Worm (Caenorhabditis elegans): ENCODE results near the gene srt-44.
"Not testable (repeated sequence)": the region's sequence is repeated elsewhere in the genome, so short reads cannot be mapped to it uniquely, and the experiment has no call there.

srt-44 gene

ce11 chrIV:15120746-15121145, 17.3 kb downstream of the srt-44 start, which contains the start of gene clec-189:
Gene clec-189 (plus strand): TSS chrIV:15120837.
- TF ChIP-seq him-1 (tag; optimal IDR thresholded peaks at IDR 0.05) (no peak), W03F9.2 (tag; optimal IDR thresholded peaks at IDR 0.05) (no peak), dao-5 (tag; optimal IDR thresholded peaks at IDR 0.05) (no peak)

- TF ChIP-seq him-1 (tag; optimal IDR thresholded peaks at IDR 0.05) (no peak), dao-5 (tag; optimal IDR thresholded peaks at IDR 0.05) (no peak), W03F9.2 (tag; optimal IDR thresholded peaks at IDR 0.05) (no peak)
Measured at ce11 chrIV:15122882-15123281, 19.5 kb downstream of the srt-44 start, which contains the start of gene M199.7. Gene M199.7 (plus strand): TSS chrIV:15123182.

- TF ChIP-seq W03F9.2 (tag; optimal IDR thresholded peaks at IDR 0.05) (no peak), him-1 (tag; optimal IDR thresholded peaks at IDR 0.05) (no peak), dao-5 (tag; optimal IDR thresholded peaks at IDR 0.05) (no peak)
Measured at ce11 chrIV:15126021-15126420, 22.6 kb downstream of the srt-44 start, which contains the start of gene clec-190. Gene clec-190 (minus strand): TSS chrIV:15126121.

- TF ChIP-seq dao-5 (tag; optimal IDR thresholded peaks at IDR 0.05) (no peak), W03F9.2 (tag; optimal IDR thresholded peaks at IDR 0.05) (no peak), him-1 (tag; optimal IDR thresholded peaks at IDR 0.05) (no peak)
Measured at ce11 chrIV:15127731-15128130, 24.3 kb downstream of the srt-44 start, which contains the start of gene M199.9. Gene M199.9 (minus strand): TSS chrIV:15127831.

ce11 chrIV:15131697-15132096, 28.3 kb downstream of the srt-44 start, which contains the start of gene col-135:
Gene col-135 (minus strand): TSS chrIV:15131797.
- TF ChIP-seq W03F9.2 (tag; optimal IDR thresholded peaks at IDR 0.05) (no peak), him-1 (tag; optimal IDR thresholded peaks at IDR 0.05) (no peak), dao-5 (tag; optimal IDR thresholded peaks at IDR 0.05) (no peak)

- not testable (repeated sequence) for TF ChIP-seq dao-5, W03F9.2, him-1 (tag; optimal IDR thresholded peaks at IDR 0.05)
Measured at ce11 chrIV:15133899-15134298, 30.5 kb downstream of the srt-44 start, which contains the start of gene M199.8. Gene M199.8 (minus strand): TSS chrIV:15133999.

ce11 chrIV:15140832-15141231, 37.4 kb downstream of the srt-44 start, which contains the start of gene srg-51:
Gene srg-51 (minus strand): TSS chrIV:15140932.
- TF ChIP-seq W03F9.2 (tag; optimal IDR thresholded peaks at IDR 0.05) (no peak), dao-5 (tag; optimal IDR thresholded peaks at IDR 0.05) (no peak)

- TF ChIP-seq W03F9.2 (tag; optimal IDR thresholded peaks at IDR 0.05) (no peak), dao-5 (tag; optimal IDR thresholded peaks at IDR 0.05) (no peak), him-1 (tag; optimal IDR thresholded peaks at IDR 0.05) (no peak)
Measured at ce11 chrIV:15147104-15147503, 43.7 kb downstream of the srt-44 start, which contains the start of gene str-78. Gene str-78 (minus strand): TSS chrIV:15147204.
